Fruit fly (Drosophila melanogaster): ENCODE data around the gene CCKLR-17D3.

Gene CCKLR-17D3

DNA sequence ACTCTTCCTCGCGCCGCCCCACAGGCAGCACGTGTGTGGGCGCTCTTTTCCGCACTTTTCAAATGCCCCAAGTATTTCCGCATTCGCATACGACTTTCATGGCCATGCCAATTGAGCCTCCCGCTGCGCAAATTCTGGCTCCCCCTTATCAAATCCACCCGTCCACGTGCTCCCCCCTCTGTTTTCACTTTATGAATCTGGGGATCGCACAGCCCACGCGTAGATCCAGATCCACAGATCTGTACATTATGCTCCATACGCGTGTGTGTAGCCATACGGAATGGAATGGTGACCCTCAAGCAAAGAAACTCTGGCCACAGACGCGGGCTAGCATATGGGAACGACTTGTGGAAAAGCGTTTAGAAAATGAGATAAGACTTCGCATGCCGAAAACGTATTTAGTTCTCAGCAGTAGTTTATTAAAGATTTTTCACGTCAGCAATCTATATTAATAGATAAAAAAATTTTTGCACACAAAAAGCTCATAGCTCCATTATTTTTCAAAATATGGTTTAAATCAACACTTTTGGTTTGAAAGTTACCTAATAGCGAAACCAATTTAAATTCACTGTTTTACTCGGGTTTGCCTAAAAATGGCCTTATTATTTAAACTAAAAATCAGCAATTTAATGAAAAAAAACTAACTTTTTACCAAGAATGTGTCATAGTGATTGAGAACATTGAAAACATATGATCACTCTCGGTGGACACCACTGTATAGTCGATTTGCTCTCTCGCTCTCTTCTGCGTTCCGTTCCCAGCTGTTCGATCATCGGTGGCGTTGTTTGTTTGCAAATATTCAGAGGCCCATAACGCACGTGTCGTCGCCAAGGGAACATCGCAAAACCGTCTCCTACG lies 15.8 kb upstream of the CCKLR-17D3 start (continued):
- TF ChIP-seq CG17359 (tag; optimal IDR thresholded peaks at IDR 0.05) (peak; percentile 29), jing (GFP tag; optimal IDR thresholded peaks at IDR 0.05) (peak; percentile 6), luna (GFP tag; optimal IDR thresholded peaks at IDR 0.05) (no peak), CG6272 (GFP tag; IDR thresholded peaks at IDR 0.05) (peak; percentile 34; the same call in 1 of the 2 replicates), fd96Cb (tag; optimal IDR thresholded peaks at IDR 0.05) (peak; percentile 36), Jarid2 (GFP tag; optimal IDR thresholded peaks at IDR 0.05) (peak; percentile 14), CG31441 (GFP tag; IDR thresholded peaks at IDR 0.05) (peak; percentile 64; the same call in 1 of the 2 replicates), Eip74EF (GFP tag; optimal IDR thresholded peaks at IDR 0.05) (peak in 1 of 2 experiments; percentile 61), chn (GFP tag; optimal IDR thresholded peaks at IDR 0.05) (peak; percentile 4), CG43689 (GFP tag; IDR thresholded peaks at IDR 0.05) (no peak), CG8924 (tag; optimal IDR thresholded peaks at IDR 0.05) (peak; percentile 66), Mad (GFP tag; optimal IDR thresholded peaks at IDR 0.05) (peak; percentile 40), odd (GFP tag; optimal IDR thresholded peaks at IDR 0.05) (peak; percentile 53), Hey (tag; optimal IDR thresholded peaks at IDR 0.05) (peak; percentile 6), Atf3 (GFP tag; optimal IDR thresholded peaks at IDR 0.05) (peak; percentile 11), amos (GFP tag; IDR thresholded peaks at IDR 0.05; ENCODE audit: partially characterized antibody) (no peak), eyg (GFP tag; optimal IDR thresholded peaks at IDR 0.05) (no peak), CG17829 (tag; optimal IDR thresholded peaks at IDR 0.05) (peak; percentile 52), al (GFP tag; IDR thresholded peaks at IDR 0.05) (peak; percentile 57; the same call in 1 of the 2 replicates), CG4282 (GFP tag; optimal IDR thresholded peaks at IDR 0.05) (no peak), dm (GFP tag; optimal IDR thresholded peaks at IDR 0.05) (peak; percentile 46), CG10654 (GFP tag; optimal IDR thresholded peaks at IDR 0.05) (peak; percentile 42), sr (GFP tag; IDR thresholded peaks at IDR 0.05) (peak; percentile 83), CG2120 (GFP tag; optimal IDR thresholded peaks at IDR 0.05) (peak; percentile 84), sob (GFP tag; IDR thresholded peaks at IDR 0.05) (peak; percentile 37; the same call in 1 of the 2 replicates), CG1233 (GFP tag; optimal IDR thresholded peaks at IDR 0.05) (peak; percentile 10), CG10462 (GFP tag; optimal IDR thresholded peaks at IDR 0.05) (no peak), CG13894 (tag; optimal IDR thresholded peaks at IDR 0.05) (peak; percentile 25), wdn (GFP tag; IDR thresholded peaks at IDR 0.05) (no peak), Taf1 (GFP tag; IDR thresholded peaks at IDR 0.05) (no peak; the same call in 1 of the 2 replicates), lola (GFP tag; optimal IDR thresholded peaks at IDR 0.05) (peak in 1 of 3 experiments; percentile 54), tin (GFP tag; optimal IDR thresholded peaks at IDR 0.05) (peak; percentile 49), CG10209 (GFP tag; optimal IDR thresholded peaks at IDR 0.05) (peak; percentile 54), ara (GFP tag; IDR thresholded peaks at IDR 0.05) (0 out of 2 replicates have a peak, but pooled peaks have one; percentile 5), Myb (GFP tag; optimal IDR thresholded peaks at IDR 0.05) (peak; percentile 52), lab (GFP tag; optimal IDR thresholded peaks at IDR 0.05) (peak; percentile 75), dmrt11E (tag; optimal IDR thresholded peaks at IDR 0.05) (peak; percentile 27), inv (GFP tag; IDR thresholded peaks at IDR 0.05; ENCODE audit: partially characterized antibody) (no peak), pho (GFP tag; optimal IDR thresholded peaks at IDR 0.05) (peak; percentile 56), chinmo (GFP tag; IDR thresholded peaks at IDR 0.05; ENCODE audit: partially characterized antibody) (0 out of 4 replicates have a peak, but pooled peaks have one; percentile 48), C15 (GFP tag; IDR thresholded peaks at IDR 0.05) (no peak), CG9817 (tag; optimal IDR thresholded peaks at IDR 0.05) (peak; percentile 47), Vsx1 (GFP tag; optimal IDR thresholded peaks at IDR 0.05) (peak; percentile 39), sug (tag; optimal IDR thresholded peaks at IDR 0.05) (peak; percentile 65), CG17361 (GFP tag; IDR thresholded peaks at IDR 0.05) (peak; percentile 87), CG5245 (GFP tag; optimal IDR thresholded peaks at IDR 0.05) (no peak), CG10321 (GFP tag; IDR thresholded peaks at IDR 0.05) (no peak), BtbVII (GFP tag; optimal IDR thresholded peaks at IDR 0.05) (peak; percentile 61)

Measured in whole organism, embryonic.